Worm (Caenorhabditis elegans) whole organism, L2 larva: ENCODE measurements around the gene nlp-82.

Experiments used
- alr-1 ChIP-seq: fragments of 150-350 bp; optimal IDR thresholded peaks from 2 replicates; lab custom pipeline; 2014; ENCODE audit warnings: missing biosample characterization, missing genetic modification characterization
- lin-13 ChIP-seq: fragments of 150-350 bp; optimal IDR thresholded peaks from 2 replicates; lab custom pipeline; 2014; ENCODE audit warnings: missing biosample characterization, missing genetic modification reagents, missing genetic modification characterization
- mbf-1 ChIP-seq: sonication (generic microtip); optimal IDR thresholded peaks from 2 replicates; lab custom pipeline; 2017; ENCODE audit warnings: missing biosample characterization, missing genetic modification characterization
- nhr-12 ChIP-seq: fragments of 150-350 bp; optimal IDR thresholded peaks from 2 replicates; lab custom pipeline; 2014; ENCODE audit warnings: missing biosample characterization, missing genetic modification characterization
- nhr-237 ChIP-seq: fragments of 150-350 bp; optimal IDR thresholded peaks from 2 replicates; lab custom pipeline; 2014; ENCODE audit warnings: missing biosample characterization, missing genetic modification characterization

DNA sequence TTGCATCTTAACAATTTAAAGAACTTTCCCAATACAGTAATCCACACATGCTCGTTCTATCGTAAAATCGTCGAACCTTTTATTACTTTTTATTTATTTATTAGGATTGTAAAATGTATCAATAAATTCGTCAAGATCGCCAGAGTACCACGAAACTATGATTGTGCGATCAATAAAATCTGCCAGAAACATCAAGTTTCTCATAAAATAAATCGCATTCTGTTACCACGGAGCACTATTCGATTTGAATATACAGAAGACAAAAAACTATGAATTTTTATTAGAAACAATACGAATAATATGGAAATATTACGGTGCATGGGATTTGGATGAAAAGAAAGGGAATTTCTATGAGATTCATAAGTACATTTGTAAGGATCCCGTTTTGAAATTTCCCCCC lies 12.7 kb upstream of the nlp-82 start, which contains the start of gene C01G6.2:
- TF ChIP-seq nhr-12 (tag; lab: Kevin White, UChicago) (no peak), lin-13 (GFP tag; lab: Kevin White, UChicago) (no peak), mbf-1 (tag; lab: Kevin White, UChicago) (no peak), alr-1 (tag; lab: Kevin White, UChicago) (no peak), nhr-237 (tag; lab: Kevin White, UChicago) (no peak)
